Worm (Caenorhabditis elegans) whole organism, young adult: Measurements from ENCODE around the gene sru-7.

Experiments used
- F10E7.11 ChIP-seq: sonication (generic microtip); optimal IDR thresholded peaks from 2 replicates; lab custom pipeline; 2017; ENCODE audit warnings: mild to moderate bottlenecking, missing genetic modification characterization, moderate library complexity, missing compliant biosample characterization
- F57A8.1 ChIP-seq: fragments of 200-800 bp; sonication (Bioruptor generic); optimal IDR thresholded peaks from 2 replicates; lab custom pipeline; 2018; ENCODE audit warnings: mild to moderate bottlenecking, missing genetic modification characterization, moderate library complexity, missing compliant biosample characterization
- T07F8.4 ChIP-seq: sonication (generic microtip); optimal IDR thresholded peaks from 2 replicates; lab custom pipeline; 2016; ENCODE audit warnings: mild to moderate bottlenecking, missing genetic modification characterization, moderate library complexity, missing compliant biosample characterization
- Y53G8AR.9 ChIP-seq: fragments of 200-800 bp; sonication (Bioruptor generic); conservative IDR thresholded peaks from 2 replicates; pipeline ENCODE4 v1.3.6; 2022; ENCODE audit warnings: missing genetic modification reagents, missing genetic modification characterization, missing compliant biosample characterization
- Y56A3A.18 ChIP-seq: fragments of 200-800 bp; sonication (Bioruptor generic); IDR thresholded peaks from 2 replicates; pipeline ENCODE4 v1.3.6; 2022; ENCODE audit warnings: missing genetic modification reagents, missing genetic modification characterization, missing compliant biosample characterization
- atf-7 ChIP-seq: sonication (generic microtip); optimal IDR thresholded peaks from 2 replicates; lab custom pipeline; 2017; ENCODE audit warnings: mild to moderate bottlenecking, missing genetic modification characterization, missing compliant biosample characterization
- attf-3 ChIP-seq: fragments of 200-800 bp; sonication (Bioruptor generic); conservative IDR thresholded peaks from 2 replicates; pipeline ENCODE4 v1.3.6; 2022; ENCODE audit warnings: missing genetic modification reagents, missing genetic modification characterization, missing compliant biosample characterization
- attf-5 ChIP-seq: fragments of 200-800 bp; sonication (Bioruptor generic); optimal IDR thresholded peaks from 2 replicates; lab custom pipeline; 2018; ENCODE audit warnings: mild to moderate bottlenecking, missing genetic modification characterization, missing compliant biosample characterization
- attf-6 ChIP-seq: fragments of 200-800 bp; sonication (Bioruptor generic); IDR thresholded peaks from 2 replicates; pipeline ENCODE4 v1.3.6; 2022; ENCODE audit warnings: missing genetic modification reagents, missing genetic modification characterization, missing compliant biosample characterization
- bed-2 ChIP-seq: fragments of 200-800 bp; sonication (Bioruptor generic); IDR thresholded peaks from 2 replicates; pipeline ENCODE4 v1.3.6; 2022; ENCODE audit warnings: missing genetic modification reagents, missing genetic modification characterization, missing compliant biosample characterization
- ceh-27 ChIP-seq: fragments of 200-800 bp; sonication (Bioruptor generic); optimal IDR thresholded peaks from 2 replicates; lab custom pipeline; 2018; ENCODE audit warnings: mild to moderate bottlenecking, missing genetic modification characterization, moderate library complexity, missing compliant biosample characterization
- ceh-58 ChIP-seq: fragments of 200-800 bp; sonication (Bioruptor generic); IDR thresholded peaks from 2 replicates; pipeline ENCODE4 v1.3.6; 2022; ENCODE audit warnings: missing genetic modification characterization, missing compliant biosample characterization
- ceh-91 ChIP-seq: fragments of 200-800 bp; sonication (Bioruptor generic); IDR thresholded peaks from 2 replicates; pipeline ENCODE4 v1.3.6; 2022; ENCODE audit warnings: missing genetic modification reagents, missing genetic modification characterization, missing compliant biosample characterization
- egrh-3 ChIP-seq: fragments of 200-800 bp; sonication (Bioruptor generic); IDR thresholded peaks from 2 replicates; pipeline ENCODE4 v1.3.6; 2022; ENCODE audit warnings: missing genetic modification reagents, missing genetic modification characterization, missing compliant biosample characterization
- fkh-3 ChIP-seq: sonication (generic microtip); optimal IDR thresholded peaks from 2 replicates; lab custom pipeline; 2016; ENCODE audit warnings: mild to moderate bottlenecking, missing genetic modification characterization, missing compliant biosample characterization
- him-1 ChIP-seq: sonication (generic microtip); optimal IDR thresholded peaks from 2 replicates; lab custom pipeline; 2016; ENCODE audit warnings: missing genotype, missing genetic modification reagents, missing genetic modification characterization, missing compliant biosample characterization
- hmg-1.2 ChIP-seq: fragments of 200-800 bp; sonication (Bioruptor generic); IDR thresholded peaks from 2 replicates; pipeline ENCODE4 v1.3.6; 2022; ENCODE audit warnings: missing genetic modification reagents, missing genetic modification characterization, missing compliant biosample characterization
- let-607 ChIP-seq, 2 experiments: fragments of 200-800 bp in 1 of 2; sonication (Bioruptor generic) in 1 of 2; sonication (generic microtip) in 1 of 2; optimal IDR thresholded peaks; 2 replicates each; lab custom pipeline; 2016 to 2018; ENCODE audit warnings: mild to moderate bottlenecking in 2 of 2, missing compliant biosample characterization in 2 of 2, missing genetic modification characterization in 2 of 2, moderate library complexity in 2 of 2, missing genotype in 1 of 2
- lsl-1 ChIP-seq: fragments of 200-800 bp; sonication (Bioruptor generic); optimal IDR thresholded peaks from 2 replicates; lab custom pipeline; 2018; ENCODE audit warnings: mild to moderate bottlenecking, missing genetic modification characterization, moderate library complexity, missing compliant biosample characterization
- madf-3 ChIP-seq: fragments of 200-800 bp; sonication (Bioruptor generic); IDR thresholded peaks from 2 replicates; pipeline ENCODE4 v1.3.6; 2022; ENCODE audit warnings: missing genetic modification reagents, missing genetic modification characterization, missing compliant biosample characterization
- madf-8 ChIP-seq: fragments of 200-800 bp; sonication (Bioruptor generic); conservative IDR thresholded peaks from 2 replicates; pipeline ENCODE4 v1.3.6; 2022; ENCODE audit warnings: missing genetic modification reagents, missing genetic modification characterization, missing compliant biosample characterization
- mxl-1 ChIP-seq: sonication (generic microtip); optimal IDR thresholded peaks from 2 replicates; lab custom pipeline; 2016; ENCODE audit warnings: missing genetic modification characterization, missing compliant biosample characterization
- nhr-27 ChIP-seq: fragments of 200-800 bp; sonication (Bioruptor generic); optimal IDR thresholded peaks from 2 replicates; lab custom pipeline; 2018; ENCODE audit warnings: mild to moderate bottlenecking, missing genetic modification characterization, moderate library complexity, missing compliant biosample characterization
- nhr-80 ChIP-seq: sonication (generic microtip); optimal IDR thresholded peaks from 2 replicates; lab custom pipeline; 2016; ENCODE audit warnings: missing genetic modification characterization, missing compliant biosample characterization
- nhr-90 ChIP-seq: sonication (generic microtip); optimal IDR thresholded peaks from 2 replicates; lab custom pipeline; 2016; ENCODE audit warnings: missing genotype, mild to moderate bottlenecking, missing genetic modification characterization, missing compliant biosample characterization
- pbrm-1 ChIP-seq: fragments of 200-800 bp; sonication (Bioruptor generic); IDR thresholded peaks from 2 replicates; pipeline ENCODE4 v1.3.6; 2022; ENCODE audit warnings: missing genetic modification reagents, missing genetic modification characterization, missing compliant biosample characterization
- rec-8 ChIP-seq, 2 experiments: sonication (generic microtip); optimal IDR thresholded peaks; 2 replicates each; lab custom pipeline; 2016; ENCODE audit warnings: mild to moderate bottlenecking in 2 of 2, missing genetic modification characterization in 2 of 2, missing genetic modification reagents in 2 of 2, missing genotype in 2 of 2, missing biosample characterization in 1 of 2, missing compliant biosample characterization in 1 of 2, moderate library complexity in 1 of 2
- repo-1 ChIP-seq: sonication (generic microtip); optimal IDR thresholded peaks from 2 replicates; lab custom pipeline; 2017; ENCODE audit warnings: mild to moderate bottlenecking, missing genetic modification characterization, missing compliant biosample characterization
- rpc-1 ChIP-seq, 2 experiments: fragments of 150-350 bp in 1 of 2; sonication (generic microtip) in 1 of 2; optimal IDR thresholded peaks; 2 replicates each; lab custom pipeline; 2014 to 2018; ENCODE audit warnings: missing biosample characterization in 1 of 2, missing genetic modification characterization in 1 of 2, missing genetic modification reagents in 1 of 2, missing genotype in 1 of 2
- sdz-38 ChIP-seq: sonication (generic microtip); optimal IDR thresholded peaks from 2 replicates; lab custom pipeline; 2016; ENCODE audit warnings: missing genotype, missing genetic modification characterization, missing compliant biosample characterization
- tbx-9 ChIP-seq: sonication (generic microtip); optimal IDR thresholded peaks from 2 replicates; lab custom pipeline; 2016; ENCODE audit warnings: borderline replicate concordance, missing genetic modification characterization, inconsistent platforms, missing compliant biosample characterization
- unc-62 ChIP-seq: fragments of 150-350 bp; optimal IDR thresholded peaks from 2 replicates; lab custom pipeline; 2014; ENCODE audit warnings: missing biosample characterization, missing genetic modification reagents, missing genetic modification characterization
- ztf-18 ChIP-seq: sonication (generic microtip); optimal IDR thresholded peaks from 2 replicates; lab custom pipeline; 2016; ENCODE audit warnings: missing genotype, mild to moderate bottlenecking, missing genetic modification characterization, missing compliant biosample characterization

sru-7 gene

DNA sequence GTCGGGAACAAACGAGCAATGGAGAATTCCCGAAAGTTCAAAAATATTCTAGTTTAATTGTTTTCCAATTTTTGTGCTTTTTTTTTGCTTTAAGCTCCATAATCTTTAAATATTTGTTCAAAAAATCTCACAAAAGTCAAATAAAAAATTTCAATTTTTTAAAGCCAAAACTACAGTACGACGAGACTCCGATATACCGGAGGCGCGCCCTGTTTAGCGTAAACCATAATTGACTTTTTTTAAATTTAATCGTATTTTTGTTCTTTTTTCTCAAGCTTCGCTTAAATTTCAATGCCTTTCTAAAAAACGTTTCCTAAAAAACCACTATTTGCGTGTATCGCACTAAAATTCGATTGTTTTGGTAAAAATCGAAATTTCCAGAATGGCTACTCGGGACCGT, 35.4 kb upstream of the sru-7 start, which contains the start of gene syx-4:
TSS of gene syx-4 (plus strand) at position 382 of the 400 bp plus-strand sequence.
- TF ChIP-seq rpc-1 (optimal IDR thresholded peaks at IDR 0.05; lab: Kevin White, UChicago) (no peak), rpc-1 (tag; optimal IDR thresholded peaks at IDR 0.05; lab: Kevin White, UChicago) (no peak), attf-3 (GFP tag; lab: Robert Waterston, UW) (peak; percentile 82), lsl-1 (GFP tag; lab: Kevin White, UChicago) (peak; percentile 25), bed-2 (GFP tag; lab: Robert Waterston, UW) (no peak), T07F8.4 (tag; lab: Kevin White, UChicago) (no peak), F57A8.1 (GFP tag; lab: Kevin White, UChicago) (no peak), fkh-3 (tag; lab: Kevin White, UChicago) (no peak), nhr-80 (tag; lab: Kevin White, UChicago) (no peak), unc-62 (GFP tag; lab: Kevin White, UChicago) (no peak), him-1 (tag; lab: Kevin White, UChicago) (no peak), pbrm-1 (GFP tag; lab: Robert Waterston, UW) (no peak), hmg-1.2 (GFP tag; lab: Robert Waterston, UW) (no peak), atf-7 (tag; lab: Kevin White, UChicago) (no peak)

DNA sequence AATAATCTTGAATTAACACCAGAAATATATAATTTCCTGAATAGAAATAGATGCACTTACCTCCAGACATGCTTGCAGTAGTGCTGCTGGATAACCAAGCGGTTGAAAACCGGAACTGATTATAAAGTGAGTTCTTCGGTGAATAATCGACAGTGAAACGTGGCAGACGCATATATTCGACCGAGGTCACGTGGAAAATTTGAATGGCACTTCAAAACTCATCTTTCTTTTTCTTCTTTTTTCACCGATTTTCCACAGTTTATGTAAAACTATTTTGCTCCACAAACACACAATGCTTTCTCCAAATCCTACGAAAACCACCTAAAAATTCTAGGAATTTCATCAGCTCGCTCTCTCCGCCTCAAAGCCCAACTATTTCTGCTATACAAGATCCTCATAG, 32.1 kb upstream of the sru-7 start, which contains the start of gene ant-1.4:
TSS of gene ant-1.4 (minus strand) at position 101 of the 400 bp plus-strand sequence.
- TF ChIP-seq madf-8 (GFP tag; lab: Robert Waterston, UW) (no peak), tbx-9 (tag; lab: Kevin White, UChicago) (no peak), egrh-3 (no peak), ztf-18 (tag; lab: Kevin White, UChicago) (no peak), repo-1 (no peak), attf-5 (no peak)

DNA sequence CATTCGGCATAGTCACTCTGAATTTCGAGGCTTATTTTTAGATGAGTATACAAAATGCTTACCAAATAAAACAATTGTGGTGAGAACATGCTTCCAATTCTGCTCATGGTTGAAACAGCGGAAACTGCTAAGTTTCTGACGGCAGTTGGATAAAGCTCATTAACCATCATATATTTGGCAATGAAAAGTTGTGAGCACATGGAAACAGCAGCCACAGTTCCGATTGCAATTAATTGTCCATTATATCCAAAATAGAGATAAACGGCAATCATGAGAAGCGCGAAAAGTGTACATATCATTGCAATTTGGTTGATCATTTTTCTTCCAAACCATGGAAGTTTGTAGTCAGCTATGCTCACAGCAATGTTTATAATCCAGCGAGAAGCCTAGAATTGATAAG, 31.2 kb upstream of the sru-7 start:
- TF ChIP-seq let-607 (tag; optimal IDR thresholded peaks at IDR 0.05; lab: Kevin White, UChicago) (no peak), mxl-1 (tag; lab: Kevin White, UChicago) (no peak), nhr-90 (tag; lab: Kevin White, UChicago) (no peak), ceh-58 (GFP tag; lab: Robert Waterston, UW) (no peak), Y56A3A.18 (GFP tag; lab: Robert Waterston, UW) (no peak), attf-6 (GFP tag; lab: Robert Waterston, UW) (no peak), nhr-27 (tag; lab: Kevin White, UChicago) (no peak), ceh-91 (GFP tag; lab: Robert Waterston, UW) (no peak), sdz-38 (tag; lab: Kevin White, UChicago) (no peak), T07F8.4 (tag; lab: Kevin White, UChicago) (no peak), F10E7.11 (tag; lab: Kevin White, UChicago) (no peak), Y53G8AR.9 (no peak)

DNA sequence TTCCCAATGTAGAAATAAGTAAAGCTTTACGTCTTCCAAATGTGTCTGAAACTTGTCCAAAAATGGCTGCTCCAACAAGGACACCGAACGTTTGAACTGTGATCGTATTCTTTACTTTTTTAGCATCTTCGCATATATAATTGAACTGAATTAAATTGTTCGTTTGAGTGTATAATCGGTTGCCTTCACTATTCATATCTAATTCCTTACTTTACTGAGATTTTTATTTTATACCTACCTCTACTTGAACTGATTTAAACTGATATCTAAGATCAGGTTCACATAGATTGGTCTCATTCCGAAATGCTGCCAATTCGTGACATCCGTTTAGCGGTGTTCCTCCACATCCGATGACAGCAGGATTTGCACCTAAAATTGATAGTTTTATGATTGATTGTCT, 30.0 kb upstream of the sru-7 start:
- TF ChIP-seq madf-3: no peak

DNA sequence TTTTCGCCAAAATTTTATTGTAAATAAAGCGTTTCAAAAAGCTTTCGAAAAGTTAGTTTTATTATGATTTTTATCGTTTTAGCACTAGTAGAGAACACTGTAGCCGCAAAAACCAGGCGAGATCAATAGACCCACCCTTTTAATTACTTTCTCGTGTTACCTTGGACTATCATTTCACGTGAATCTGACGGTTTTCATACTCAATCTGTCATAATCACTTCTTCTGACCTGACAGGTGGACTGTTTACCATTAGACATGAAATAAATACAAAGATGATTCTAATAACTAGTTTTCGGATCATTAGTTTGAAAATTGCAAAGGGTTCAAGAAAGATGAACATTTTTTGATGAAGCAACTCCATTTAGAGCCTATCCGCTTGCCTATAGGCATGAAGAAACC, 29.3 kb upstream of the sru-7 start:
- no peak for TF ChIP-seq pbrm-1 (GFP tag; lab: Robert Waterston, UW)
- TF ChIP-seq ceh-27 (GFP tag; lab: Kevin White, UChicago): no peak
- TF ChIP-seq rec-8 (tag; optimal IDR thresholded peaks at IDR 0.05; lab: Kevin White, UChicago): no peak
- TF ChIP-seq Y53G8AR.9: no peak
- TF ChIP-seq unc-62 (GFP tag; lab: Kevin White, UChicago): peak; percentile 43
